Fruit fly (Drosophila melanogaster): ENCODE measurements around the gene CG2278.

- TF ChIP-seq CG6792 (GFP tag; optimal IDR thresholded peaks at IDR 0.05) = no peak
- peak; percentile 20 for TF ChIP-seq Sox102F (GFP tag; optimal IDR thresholded peaks at IDR 0.05)
- peak; percentile 9 for TF ChIP-seq Sox15 (GFP tag; optimal IDR thresholded peaks at IDR 0.05)
- TF ChIP-seq CG16779 (tag; optimal IDR thresholded peaks at IDR 0.05) = no peak
- peak; percentile 23 for TF ChIP-seq achi (GFP tag; optimal IDR thresholded peaks at IDR 0.05)
- peak; percentile 38 for TF ChIP-seq Smox (GFP tag; optimal IDR thresholded peaks at IDR 0.05)
- TF ChIP-seq CG6276 (GFP tag; optimal IDR thresholded peaks at IDR 0.05) = peak; percentile 47
- TF ChIP-seq vri (GFP tag; optimal IDR thresholded peaks at IDR 0.05) = no peak
These were observed 26.1 kb upstream of the CG2278 start for dm6 chrX:8196157-8196526.
